Worm (Caenorhabditis elegans): Measurements from ENCODE around the gene F56D2.2.
A peak's percentile ranks its signal among the peaks of the same experiment; 100 is the strongest.

DNA sequence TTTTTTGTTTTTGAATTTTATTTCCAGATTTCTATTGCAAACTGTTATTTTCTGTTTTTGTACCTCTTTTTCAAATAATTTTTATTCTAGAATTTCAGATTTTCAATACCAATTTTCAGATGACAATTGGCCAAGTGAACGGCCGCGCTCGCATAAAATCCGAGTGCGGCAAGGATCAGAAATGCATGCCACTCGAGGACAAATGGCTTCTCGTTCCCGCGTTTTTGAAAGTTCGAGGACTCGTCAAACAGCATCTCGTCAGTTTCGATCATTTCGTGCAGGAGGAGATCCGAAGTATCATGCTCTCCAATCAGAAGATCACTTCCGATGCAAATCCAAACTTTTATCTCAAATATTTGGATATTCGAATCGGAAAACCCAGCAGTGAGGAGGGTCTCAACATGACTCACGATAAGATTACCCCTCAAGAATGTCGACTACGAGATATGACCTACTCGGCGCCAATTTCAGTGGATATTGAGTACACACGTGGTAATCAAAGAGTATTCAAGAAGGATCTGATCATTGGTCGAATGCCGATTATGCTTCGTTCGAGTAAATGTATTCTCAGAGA lies 29.7 kb upstream of the F56D2.2 start, which contains the start of gene rpc-2:
- TF ChIP-seq K11D2.4 (GFP tag; IDR thresholded peaks at IDR 0.05) = no peak
- no peak for TF ChIP-seq madf-8 (GFP tag; conservative IDR thresholded peaks at IDR 0.05)
- no peak for TF ChIP-seq dpl-1 (GFP tag; optimal IDR thresholded peaks at IDR 0.05)
- TF ChIP-seq ets-4 (GFP tag; optimal IDR thresholded peaks at IDR 0.05) = no peak
- TF ChIP-seq ama-1 (optimal IDR thresholded peaks at IDR 0.05) = peak; percentile 52
- no peak for TF ChIP-seq ama-1 (GFP tag; optimal IDR thresholded peaks at IDR 0.05)
- no peak for TF ChIP-seq ceh-91 (GFP tag; IDR thresholded peaks at IDR 0.05)
- peak; percentile 38; the same call in 1 of the 2 replicates for TF ChIP-seq Y95B8A.8 (GFP tag; IDR thresholded peaks at IDR 0.05)
- no peak for TF ChIP-seq him-1 (tag; optimal IDR thresholded peaks at IDR 0.05)
- no peak for TF ChIP-seq unc-130 (GFP tag; optimal IDR thresholded peaks at IDR 0.05)
- no peak for TF ChIP-seq nfya-1 (tag; optimal IDR thresholded peaks at IDR 0.05; ENCODE audit: borderline replicate concordance, insufficient read depth)
- no peak for TF ChIP-seq lin-40 (tag; optimal IDR thresholded peaks at IDR 0.05)
- TF ChIP-seq unc-62 (GFP tag; optimal IDR thresholded peaks at IDR 0.05) = no peak

Measured in whole organism, young adult.